Worm (Caenorhabditis elegans): ENCODE data around the gene Y54G2A.15.

- TF ChIP-seq nhr-85 (tag) (no peak), nhr-28 (tag; optimal IDR thresholded peaks at IDR 0.05) (no peak), aly-2 (tag; optimal IDR thresholded peaks at IDR 0.05) (no peak), hlh-4 (tag; optimal IDR thresholded peaks at IDR 0.05) (no peak), nhr-76 (tag; optimal IDR thresholded peaks at IDR 0.05) (no peak), mep-1 (tag; optimal IDR thresholded peaks at IDR 0.05) (no peak), ceh-82 (tag; optimal IDR thresholded peaks at IDR 0.05) (no peak), elt-2 (tag; optimal IDR thresholded peaks at IDR 0.05) (no peak), zag-1 (tag; optimal IDR thresholded peaks at IDR 0.05) (no peak), snpc-4 (tag; optimal IDR thresholded peaks at IDR 0.05) (no peak), lin-13 (GFP tag; optimal IDR thresholded peaks at IDR 0.05) (no peak), mdl-1 (tag; optimal IDR thresholded peaks at IDR 0.05) (no peak), nhr-11 (tag; optimal IDR thresholded peaks at IDR 0.05) (no peak), mef-2 (tag; optimal IDR thresholded peaks at IDR 0.05) (no peak)
Measured at ce11 chrIV:2864743-2865142, 21.0 kb upstream of the Y54G2A.15 start, which contains the start of gene Y54G2A.16.
